Worm (Caenorhabditis elegans) whole organism, L3 larva: Measurements from ENCODE around the gene epc-1.
A peak's percentile ranks its signal among the peaks of the same experiment; 100 is the strongest.

ENCODE experiments used
- R02D3.7 ChIP-seq: fragments of 150-350 bp; optimal IDR thresholded peaks from 2 replicates; lab custom pipeline; 2014; ENCODE audit warnings: missing biosample characterization, missing genetic modification characterization
- aly-2 ChIP-seq: fragments of 150-350 bp; optimal IDR thresholded peaks from 2 replicates; lab custom pipeline; 2014; ENCODE audit warnings: missing biosample characterization, missing genetic modification characterization
- ama-1 ChIP-seq: fragments of 150-350 bp; optimal IDR thresholded peaks from 2 replicates; lab custom pipeline; 2018
- ceh-16 ChIP-seq: sonication (generic microtip); optimal IDR thresholded peaks from 2 replicates; lab custom pipeline; 2017; ENCODE audit warnings: missing biosample characterization, missing genetic modification characterization
- ceh-28 ChIP-seq: fragments of 150-350 bp; optimal IDR thresholded peaks from 2 replicates; lab custom pipeline; 2014; ENCODE audit warnings: missing biosample characterization, missing genetic modification reagents, missing genetic modification characterization
- ceh-82 ChIP-seq: fragments of 150-350 bp; optimal IDR thresholded peaks from 2 replicates; lab custom pipeline; 2014; ENCODE audit warnings: missing biosample characterization, missing genetic modification characterization
- daf-12 ChIP-seq: fragments of 150-350 bp; optimal IDR thresholded peaks from 2 replicates; lab custom pipeline; 2014; ENCODE audit warnings: missing biosample characterization, missing genetic modification reagents, missing genetic modification characterization
- egl-27 ChIP-seq: sonication (generic microtip); optimal IDR thresholded peaks from 4 replicates; lab custom pipeline; 2017; ENCODE audit warnings: missing biosample characterization, missing genetic modification reagents, missing genetic modification characterization
- egl-5 ChIP-seq: fragments of 150-350 bp; optimal IDR thresholded peaks from 2 replicates; lab custom pipeline; 2017; ENCODE audit warnings: missing biosample characterization, missing genetic modification reagents, missing genetic modification characterization, inconsistent platforms
- elt-1 ChIP-seq: fragments of 150-350 bp; optimal IDR thresholded peaks from 2 replicates; lab custom pipeline; 2014; ENCODE audit warnings: missing biosample characterization, missing genetic modification characterization
- elt-2 ChIP-seq: sonication (generic microtip); optimal IDR thresholded peaks from 2 replicates; lab custom pipeline; 2016; ENCODE audit warnings: missing genetic modification reagents, mild to moderate bottlenecking, missing genetic modification characterization, missing compliant biosample characterization
- elt-3 ChIP-seq, 3 experiments: fragments of 150-350 bp in 1 of 3; sonication (generic microtip) in 2 of 3; optimal IDR thresholded peaks; 2 replicates in 2 of 3; 4 replicates in 1 of 3; lab custom pipeline; 2014 to 2017; ENCODE audit warnings: missing biosample characterization in 3 of 3, missing genetic modification characterization in 3 of 3
- eor-1 ChIP-seq, 2 experiments: fragments of 150-350 bp; optimal IDR thresholded peaks; 2 replicates each; lab custom pipeline; 2014 to 2018; ENCODE audit warnings: missing biosample characterization in 2 of 2, missing genetic modification characterization in 2 of 2
- fkh-10 ChIP-seq: sonication (generic microtip); optimal IDR thresholded peaks from 2 replicates; lab custom pipeline; 2017; ENCODE audit warnings: missing biosample characterization, missing genetic modification reagents, missing genetic modification characterization
- fkh-2 ChIP-seq: fragments of 150-350 bp; optimal IDR thresholded peaks from 2 replicates; lab custom pipeline; 2014; ENCODE audit warnings: missing biosample characterization, missing genetic modification reagents, missing genetic modification characterization
- fos-1 ChIP-seq: fragments of 150-350 bp; optimal IDR thresholded peaks from 2 replicates; lab custom pipeline; 2014; ENCODE audit warnings: missing biosample characterization, missing genetic modification characterization
- hmg-11 ChIP-seq: sonication (generic microtip); optimal IDR thresholded peaks from 2 replicates; lab custom pipeline; 2016; ENCODE audit warnings: missing genetic modification characterization, missing compliant biosample characterization
- jun-1 ChIP-seq: fragments of 150-350 bp; optimal IDR thresholded peaks from 2 replicates; lab custom pipeline; 2014; ENCODE audit warnings: missing biosample characterization, missing genetic modification reagents, missing genetic modification characterization
- lin-15B ChIP-seq: fragments of 150-350 bp; optimal IDR thresholded peaks from 2 replicates; lab custom pipeline; 2014; ENCODE audit warnings: missing biosample characterization, missing genetic modification characterization
- lsy-12 ChIP-seq: sonication (generic microtip); optimal IDR thresholded peaks from 2 replicates; lab custom pipeline; 2016; ENCODE audit warnings: mild to moderate bottlenecking, missing genetic modification characterization, missing compliant biosample characterization
- mml-1 ChIP-seq: fragments of 150-350 bp; sonication (generic microtip); optimal IDR thresholded peaks from 3 replicates; lab custom pipeline; 2014; ENCODE audit warnings: missing biosample characterization, missing genetic modification characterization
- nfya-1 ChIP-seq: sonication (generic microtip); optimal IDR thresholded peaks from 2 replicates; lab custom pipeline; 2017; ENCODE audit warnings: missing genetic modification characterization, mild to moderate bottlenecking, missing compliant biosample characterization, antibody characterized with exemption, moderate library complexity; ENCODE audit not compliant: insufficient read depth
- nhr-11 ChIP-seq: fragments of 150-350 bp; optimal IDR thresholded peaks from 2 replicates; lab custom pipeline; 2014; ENCODE audit warnings: missing biosample characterization, missing genetic modification characterization
- nhr-23 ChIP-seq: fragments of 150-350 bp; optimal IDR thresholded peaks from 2 replicates; lab custom pipeline; 2014; ENCODE audit warnings: missing biosample characterization, missing genetic modification reagents, missing genetic modification characterization
- nhr-237 ChIP-seq: fragments of 150-350 bp; optimal IDR thresholded peaks from 2 replicates; lab custom pipeline; 2014; ENCODE audit warnings: missing biosample characterization, missing genetic modification characterization
- nhr-25 ChIP-seq: sonication (generic microtip); optimal IDR thresholded peaks from 2 replicates; lab custom pipeline; 2017; ENCODE audit warnings: missing biosample characterization, missing genetic modification characterization
- nhr-28 ChIP-seq: fragments of 150-350 bp; optimal IDR thresholded peaks from 2 replicates; lab custom pipeline; 2014; ENCODE audit warnings: missing biosample characterization, missing genetic modification characterization
- nhr-43 ChIP-seq: sonication (generic microtip); optimal IDR thresholded peaks from 2 replicates; lab custom pipeline; 2016; ENCODE audit warnings: mild to moderate bottlenecking, missing genetic modification characterization, missing compliant biosample characterization; ENCODE audit not compliant: poor library complexity, severe bottlenecking
- nhr-67 ChIP-seq: fragments of 150-350 bp; optimal IDR thresholded peaks from 2 replicates; lab custom pipeline; 2014; ENCODE audit warnings: missing biosample characterization, missing genetic modification characterization
- nhr-76 ChIP-seq: fragments of 150-350 bp; sonication (generic microtip); optimal IDR thresholded peaks from 5 replicates; lab custom pipeline; 2014; ENCODE audit warnings: missing biosample characterization, missing genetic modification characterization
- pha-4 ChIP-seq: fragments of 150-350 bp; optimal IDR thresholded peaks from 2 replicates; lab custom pipeline; 2014; ENCODE audit warnings: missing biosample characterization, missing genetic modification reagents, missing genetic modification characterization
- pqm-1 ChIP-seq: fragments of 150-350 bp; optimal IDR thresholded peaks from 2 replicates; lab custom pipeline; 2017; ENCODE audit warnings: missing biosample characterization, missing genetic modification characterization, inconsistent platforms
- sea-2 ChIP-seq: fragments of 150-350 bp; sonication (generic microtip); optimal IDR thresholded peaks from 4 replicates; lab custom pipeline; 2014; ENCODE audit warnings: missing biosample characterization, missing genetic modification reagents, missing genetic modification characterization
- skn-1 ChIP-seq: fragments of 150-350 bp; optimal IDR thresholded peaks from 2 replicates; lab custom pipeline; 2014; ENCODE audit warnings: missing biosample characterization, missing genetic modification characterization
- snpc-4 ChIP-seq: fragments of 150-350 bp; optimal IDR thresholded peaks from 2 replicates; lab custom pipeline; 2014; ENCODE audit warnings: missing biosample characterization, missing genetic modification characterization
- tbx-2 ChIP-seq: sonication (generic microtip); optimal IDR thresholded peaks from 2 replicates; lab custom pipeline; 2016; ENCODE audit warnings: mild to moderate bottlenecking, missing genetic modification characterization, missing compliant biosample characterization
- unc-39 ChIP-seq: sonication (generic microtip); optimal IDR thresholded peaks from 4 replicates; lab custom pipeline; 2017; ENCODE audit warnings: missing biosample characterization, missing genetic modification characterization
- unc-62 ChIP-seq: fragments of 150-350 bp; sonication (generic microtip); optimal IDR thresholded peaks from 4 replicates; lab custom pipeline; 2014; ENCODE audit warnings: missing biosample characterization, missing genetic modification reagents, missing genetic modification characterization
- zag-1 ChIP-seq: fragments of 150-350 bp; optimal IDR thresholded peaks from 2 replicates; lab custom pipeline; 2014; ENCODE audit warnings: missing biosample characterization, missing genetic modification characterization
- ztf-11 ChIP-seq: fragments of 150-350 bp; optimal IDR thresholded peaks from 2 replicates; lab custom pipeline; 2014; ENCODE audit warnings: missing biosample characterization, missing genetic modification characterization
- ztf-4 ChIP-seq: fragments of 150-350 bp; optimal IDR thresholded peaks from 2 replicates; lab custom pipeline; 2014; ENCODE audit warnings: missing biosample characterization, missing genetic modification characterization

epc-1 gene

DNA sequence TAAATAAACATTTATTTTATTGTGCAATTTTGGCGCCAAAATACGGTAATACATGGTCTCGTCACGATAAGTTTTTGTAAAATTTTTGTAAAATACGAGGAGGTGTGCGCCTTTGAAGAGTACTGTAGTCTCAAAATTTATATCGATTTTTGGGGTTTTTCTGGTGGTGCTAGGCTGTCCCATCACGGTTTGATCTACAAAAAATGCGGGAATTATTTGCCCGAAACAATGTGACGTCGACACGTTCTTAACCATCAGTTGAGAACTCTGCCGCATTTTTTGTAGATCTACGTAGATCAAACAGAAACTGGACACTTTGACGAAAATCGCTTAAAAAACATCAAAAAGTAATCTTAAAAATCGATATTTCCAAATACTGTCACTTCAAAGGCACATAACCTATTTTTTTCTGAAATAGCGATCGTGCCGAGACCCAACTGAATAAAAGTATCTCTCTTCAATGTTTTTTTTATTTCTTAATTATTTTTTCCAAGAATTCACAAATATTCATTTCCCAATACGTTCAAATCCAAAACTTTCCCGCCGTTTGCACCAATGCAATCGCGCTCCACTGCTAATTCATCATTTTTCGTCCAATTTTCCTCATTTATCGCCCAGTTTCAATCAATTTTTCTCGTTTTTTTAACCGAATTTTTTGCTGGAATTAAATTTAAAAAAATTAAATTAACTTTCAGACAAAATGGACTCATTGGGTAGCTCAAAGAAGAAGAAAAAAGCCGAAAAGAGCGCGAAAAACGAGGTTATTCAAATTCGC, 17.7 kb upstream of the epc-1 start, which contains the start of gene pqn-80:
Gene pqn-80 (plus strand): TSS at position 694 of the 775 bp plus-strand sequence.
- TF ChIP-seq tbx-2 (tag; lab: Kevin White, UChicago) (no peak), aly-2 (tag; lab: Kevin White, UChicago) (no peak), ceh-28 (tag; lab: Kevin White, UChicago) (peak; percentile 11), ama-1 (lab: Kevin White, UChicago) (no peak), sea-2 (no peak), zag-1 (no peak), R02D3.7 (tag; lab: Kevin White, UChicago) (no peak), nfya-1 (tag; lab: Kevin White, UChicago) (peak; percentile 71), nhr-23 (peak; percentile 54), ceh-82 (tag; lab: Kevin White, UChicago) (no peak), ztf-4 (no peak), fkh-10 (GFP tag; lab: Kevin White, UChicago) (no peak), nhr-43 (tag; lab: Kevin White, UChicago) (no peak), lin-15B (tag; lab: Kevin White, UChicago) (peak; percentile 68), skn-1 (tag; lab: Kevin White, UChicago) (no peak), fkh-2 (tag; lab: Kevin White, UChicago) (no peak), eor-1 (tag; optimal IDR thresholded peaks at IDR 0.05; lab: Kevin White, UChicago) (no peak), snpc-4 (tag; lab: Kevin White, UChicago) (no peak), pha-4 (tag; lab: Kevin White, UChicago) (peak; percentile 67), nhr-11 (tag; lab: Kevin White, UChicago) (no peak), ceh-16 (tag; lab: Kevin White, UChicago) (no peak), daf-12 (tag; lab: Kevin White, UChicago) (no peak), nhr-237 (tag; lab: Kevin White, UChicago) (no peak), hmg-11 (tag; lab: Kevin White, UChicago) (peak; percentile 41), jun-1 (tag; lab: Kevin White, UChicago) (no peak), mml-1 (tag; lab: Kevin White, UChicago) (no peak), egl-27 (tag; lab: Kevin White, UChicago) (no peak), unc-39 (tag; lab: Kevin White, UChicago) (no peak), nhr-67 (tag; lab: Kevin White, UChicago) (no peak), nhr-25 (tag; lab: Kevin White, UChicago) (peak; percentile 28), nhr-28 (tag; lab: Kevin White, UChicago) (no peak), elt-2 (tag; lab: Kevin White, UChicago) (no peak), pqm-1 (no peak)

DNA sequence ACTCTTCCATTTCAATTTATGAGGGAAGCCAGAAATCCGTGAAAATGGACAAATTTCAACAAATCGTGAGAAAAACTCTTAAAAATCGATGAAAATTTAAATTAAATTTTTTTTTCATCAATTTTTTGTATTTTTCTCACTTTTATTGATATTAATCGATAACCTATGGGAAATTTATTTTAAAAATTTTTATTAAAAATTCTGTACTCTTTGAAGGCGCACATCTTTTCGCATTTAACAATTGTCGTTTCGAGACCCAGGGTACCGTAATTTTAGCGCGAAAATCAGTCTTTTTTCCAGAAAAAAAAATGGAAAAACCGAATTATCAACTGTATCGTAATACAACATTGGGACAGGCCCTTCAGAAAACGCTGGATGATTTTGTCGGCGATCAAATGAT, 16.1 kb upstream of the epc-1 start, which contains the start of gene gtf-2A2:
Gene gtf-2A2 (plus strand): TSS at position 301 of the 400 bp plus-strand sequence.
- TF ChIP-seq mml-1 (tag; lab: Kevin White, UChicago) = no peak
- no peak for TF ChIP-seq unc-62
- TF ChIP-seq ztf-11 (tag; lab: Kevin White, UChicago) = no peak
- no peak for TF ChIP-seq egl-5 (tag; lab: Kevin White, UChicago)
- TF ChIP-seq pha-4 (tag; lab: Kevin White, UChicago) = no peak
- no peak for TF ChIP-seq nhr-76 (tag; lab: Kevin White, UChicago)
- no peak for TF ChIP-seq fos-1 (tag; lab: Kevin White, UChicago)
- no peak for TF ChIP-seq R02D3.7 (tag; lab: Kevin White, UChicago)
- no peak for TF ChIP-seq jun-1 (tag; lab: Kevin White, UChicago)
- TF ChIP-seq elt-2 (tag; lab: Kevin White, UChicago) = no peak
- TF ChIP-seq ama-1 (lab: Kevin White, UChicago) = no peak
- no peak for TF ChIP-seq ceh-16 (tag; lab: Kevin White, UChicago)
- TF ChIP-seq snpc-4 (tag; lab: Kevin White, UChicago) = no peak
- TF ChIP-seq sea-2 = no peak
- TF ChIP-seq, all 47 proteins: peak for 0

DNA sequence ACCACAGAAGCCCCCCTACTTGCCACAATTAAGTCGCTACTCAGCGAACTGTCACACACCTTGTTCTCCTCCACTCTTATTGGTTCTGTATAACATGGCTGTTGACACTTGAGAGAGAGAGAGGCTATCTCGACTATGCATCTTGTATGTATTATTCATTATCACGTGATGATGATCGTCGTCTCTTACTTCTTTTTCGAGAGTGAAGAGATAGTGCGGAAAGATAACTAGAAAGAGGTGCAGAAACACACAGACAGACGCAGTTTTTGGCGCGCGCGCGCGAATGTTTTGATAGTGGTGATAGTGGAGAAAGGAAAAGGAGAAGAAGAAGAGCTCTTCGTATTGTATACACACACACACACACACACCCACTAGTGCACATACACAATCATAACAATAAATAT, 8.6 kb upstream of the epc-1 start:
- TF ChIP-seq nhr-25 (tag; lab: Kevin White, UChicago) (peak; percentile 87), lsy-12 (tag; lab: Kevin White, UChicago) (peak; percentile 46), tbx-2 (tag; lab: Kevin White, UChicago) (no peak), eor-1 (tag; optimal IDR thresholded peaks at IDR 0.05; lab: Kevin White, UChicago) (no peak), unc-62 (peak; percentile 17), jun-1 (tag; lab: Kevin White, UChicago) (peak; percentile 57), fos-1 (tag; lab: Kevin White, UChicago) (peak; percentile 14), lin-15B (tag; lab: Kevin White, UChicago) (peak; percentile 18), nhr-23 (peak; percentile 83), elt-1 (tag; lab: Kevin White, UChicago) (peak; percentile 91), elt-3 (tag; optimal IDR thresholded peaks at IDR 0.05; lab: Kevin White, UChicago) (no peak), ama-1 (lab: Kevin White, UChicago) (peak; percentile 76), elt-2 (tag; lab: Kevin White, UChicago) (peak; percentile 89), nfya-1 (tag; lab: Kevin White, UChicago) (peak; percentile 87), skn-1 (tag; lab: Kevin White, UChicago) (peak; percentile 67), pqm-1 (peak; percentile 71), ceh-16 (tag; lab: Kevin White, UChicago) (no peak), nhr-43 (tag; lab: Kevin White, UChicago) (peak; percentile 54), ceh-28 (tag; lab: Kevin White, UChicago) (peak; percentile 59), pha-4 (tag; lab: Kevin White, UChicago) (peak; percentile 97)
